Worm (Caenorhabditis elegans) whole organism, L2 larva: ENCODE measurements around the gene R02D5.9.

Source experiments
- nhr-10 ChIP-seq: sonication (generic microtip); optimal IDR thresholded peaks from 2 replicates; lab custom pipeline; 2017; ENCODE audit warnings: missing biosample characterization, missing genetic modification characterization
- nhr-25 ChIP-seq: fragments of 150-350 bp; sonication (generic microtip); optimal IDR thresholded peaks from 3 replicates; lab custom pipeline; 2014; ENCODE audit warnings: missing biosample characterization, missing genetic modification characterization

DNA sequence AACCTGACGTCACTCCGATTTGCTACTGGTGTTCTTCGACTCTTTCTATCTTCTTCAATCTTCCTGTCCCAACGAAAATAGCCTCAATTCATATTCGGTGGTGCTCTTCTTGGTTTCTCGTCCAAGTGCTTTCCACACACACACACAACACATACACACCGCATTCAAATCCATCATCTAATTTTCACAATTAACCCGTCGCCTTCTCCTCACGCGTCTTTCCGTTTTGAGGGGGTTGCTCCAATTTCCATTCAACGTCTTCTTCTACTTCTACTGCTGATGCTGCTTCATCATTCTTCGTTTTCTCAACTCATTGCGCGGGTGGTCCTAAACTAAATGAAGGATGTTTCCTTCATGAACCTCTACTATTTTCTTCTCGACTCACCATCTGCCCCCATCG lies 19.8 kb downstream of the R02D5.9 start:
- TF ChIP-seq nhr-10 (tag; lab: Kevin White, UChicago) (no peak), nhr-25 (tag; lab: Kevin White, UChicago) (no peak)
